Worm (Caenorhabditis elegans) whole organism, late embryonic: Measurements from ENCODE around the gene rpn-1.

ENCODE experiments used
- C08G9.2 ChIP-seq: sonication (generic microtip); optimal IDR thresholded peaks from 2 replicates; lab custom pipeline; 2016; ENCODE audit warnings: mild to moderate bottlenecking, missing genetic modification characterization, moderate library complexity, missing compliant biosample characterization
- C38D4.7 ChIP-seq: fragments of 200-800 bp; sonication (Bioruptor generic); optimal IDR thresholded peaks from 2 replicates; lab custom pipeline; 2018; ENCODE audit warnings: mild to moderate bottlenecking, missing genetic modification characterization, moderate library complexity, missing compliant biosample characterization
- K02D7.2 ChIP-seq: sonication (generic microtip); optimal IDR thresholded peaks from 2 replicates; lab custom pipeline; 2017; ENCODE audit warnings: mild to moderate bottlenecking, missing genetic modification characterization, missing compliant biosample characterization
- T23F11.4 ChIP-seq: fragments of 200-800 bp; sonication (Bioruptor generic); optimal IDR thresholded peaks from 2 replicates; lab custom pipeline; 2018; ENCODE audit warnings: mild to moderate bottlenecking, missing genetic modification characterization, missing compliant biosample characterization
- Y22D7AL.16 ChIP-seq: sonication (generic microtip); optimal IDR thresholded peaks from 2 replicates; lab custom pipeline; 2016; ENCODE audit warnings: missing genetic modification characterization, missing compliant biosample characterization
- ahr-1 ChIP-seq: sonication (generic microtip); optimal IDR thresholded peaks from 2 replicates; lab custom pipeline; 2016; ENCODE audit warnings: missing genetic modification characterization, missing compliant biosample characterization
- ama-1 ChIP-seq: fragments of 150-350 bp; optimal IDR thresholded peaks from 2 replicates; lab custom pipeline; 2014
- ceh-18 ChIP-seq: sonication (generic microtip); optimal IDR thresholded peaks from 2 replicates; lab custom pipeline; 2016; ENCODE audit warnings: missing genetic modification characterization, missing compliant biosample characterization
- ceh-22 ChIP-seq: sonication (generic microtip); optimal IDR thresholded peaks from 2 replicates; lab custom pipeline; 2017; ENCODE audit warnings: missing biosample characterization, missing genetic modification characterization
- ceh-30 ChIP-seq: fragments of 150-350 bp; optimal IDR thresholded peaks from 2 replicates; lab custom pipeline; 2014; ENCODE audit warnings: missing biosample characterization, missing genetic modification characterization
- ceh-31 ChIP-seq: sonication (generic microtip); optimal IDR thresholded peaks from 2 replicates; lab custom pipeline; 2016; ENCODE audit warnings: missing genetic modification characterization, missing compliant biosample characterization
- ceh-45 ChIP-seq: fragments of 200-800 bp; sonication (Bioruptor generic); IDR thresholded peaks from 2 replicates; pipeline ENCODE4 v1.3.6; 2022; ENCODE audit warnings: missing genetic modification reagents, missing genetic modification characterization, missing compliant biosample characterization
- ceh-48 ChIP-seq: sonication (generic microtip); optimal IDR thresholded peaks from 2 replicates; lab custom pipeline; 2016; ENCODE audit warnings: missing genetic modification characterization, inconsistent platforms, missing compliant biosample characterization
- ceh-6 ChIP-seq: fragments of 200-800 bp; sonication (Bioruptor generic); optimal IDR thresholded peaks from 2 replicates; lab custom pipeline; 2018; ENCODE audit warnings: mild to moderate bottlenecking, missing genetic modification characterization, missing compliant biosample characterization
- ceh-9 ChIP-seq: sonication (generic microtip); optimal IDR thresholded peaks from 2 replicates; lab custom pipeline; 2016; ENCODE audit warnings: mild to moderate bottlenecking, missing genetic modification characterization, inconsistent platforms, missing compliant biosample characterization
- dmd-4 ChIP-seq: sonication (generic microtip); optimal IDR thresholded peaks from 2 replicates; lab custom pipeline; 2016; ENCODE audit warnings: borderline replicate concordance, missing genetic modification characterization, missing compliant biosample characterization
- elt-2 ChIP-seq: sonication (generic microtip); optimal IDR thresholded peaks from 2 replicates; lab custom pipeline; 2016; ENCODE audit warnings: missing genetic modification reagents, missing genetic modification characterization, missing compliant biosample characterization
- fkh-10 ChIP-seq: fragments of 150-350 bp; optimal IDR thresholded peaks from 2 replicates; lab custom pipeline; 2014; ENCODE audit warnings: missing biosample characterization, missing genetic modification reagents, missing genetic modification characterization
- gmeb-2 ChIP-seq: sonication (generic microtip); optimal IDR thresholded peaks from 2 replicates; lab custom pipeline; 2016; ENCODE audit warnings: missing genetic modification characterization, inconsistent platforms, missing compliant biosample characterization
- hlh-15 ChIP-seq: sonication (generic microtip); optimal IDR thresholded peaks from 2 replicates; lab custom pipeline; 2016; ENCODE audit warnings: missing genetic modification characterization, missing compliant biosample characterization
- hlh-6 ChIP-seq: sonication (generic microtip); optimal IDR thresholded peaks from 2 replicates; lab custom pipeline; 2016; ENCODE audit warnings: missing genotype, missing genetic modification characterization, missing compliant biosample characterization
- hlh-8 ChIP-seq: sonication (generic microtip); optimal IDR thresholded peaks from 2 replicates; lab custom pipeline; 2016; ENCODE audit warnings: missing genotype, missing genetic modification characterization, missing compliant biosample characterization
- lim-6 ChIP-seq: sonication (generic microtip); optimal IDR thresholded peaks from 2 replicates; lab custom pipeline; 2016; ENCODE audit warnings: missing genetic modification characterization, missing compliant biosample characterization
- lin-11 ChIP-seq: fragments of 200-800 bp; sonication (Bioruptor generic); optimal IDR thresholded peaks from 2 replicates; lab custom pipeline; 2018; ENCODE audit warnings: mild to moderate bottlenecking, missing genetic modification characterization, missing compliant biosample characterization
- madf-2 ChIP-seq: sonication (generic microtip); optimal IDR thresholded peaks from 2 replicates; lab custom pipeline; 2017; ENCODE audit warnings: missing genetic modification characterization, missing compliant biosample characterization
- mec-3 ChIP-seq: sonication (generic microtip); optimal IDR thresholded peaks from 2 replicates; lab custom pipeline; 2016; ENCODE audit warnings: borderline replicate concordance, missing genetic modification characterization, missing compliant biosample characterization
- nhr-11 ChIP-seq: fragments of 150-350 bp; optimal IDR thresholded peaks from 2 replicates; lab custom pipeline; 2014; ENCODE audit warnings: missing biosample characterization, missing genetic modification characterization
- nhr-232 ChIP-seq: sonication (generic microtip); optimal IDR thresholded peaks from 2 replicates; lab custom pipeline; 2016; ENCODE audit warnings: missing genetic modification characterization, missing compliant biosample characterization
- npax-4 ChIP-seq: sonication (generic microtip); optimal IDR thresholded peaks from 2 replicates; lab custom pipeline; 2016; ENCODE audit warnings: missing genetic modification characterization, missing compliant biosample characterization
- pag-3 ChIP-seq: sonication (generic microtip); optimal IDR thresholded peaks from 2 replicates; lab custom pipeline; 2016; ENCODE audit warnings: missing compliant biosample characterization, missing genetic modification characterization, borderline replicate concordance
- pha-2 ChIP-seq: sonication (generic microtip); optimal IDR thresholded peaks from 2 replicates; lab custom pipeline; 2017; ENCODE audit warnings: mild to moderate bottlenecking, missing genetic modification characterization, missing compliant biosample characterization
- ref-2 ChIP-seq: sonication (generic microtip); optimal IDR thresholded peaks from 2 replicates; lab custom pipeline; 2016; ENCODE audit warnings: missing genetic modification characterization, missing compliant biosample characterization
- sdc-2 ChIP-seq: sonication (generic microtip); optimal IDR thresholded peaks from 2 replicates; lab custom pipeline; 2016; ENCODE audit warnings: missing genotype, missing genetic modification characterization, missing compliant biosample characterization
- sox-2 ChIP-seq: fragments of 200-800 bp; sonication (Bioruptor generic); IDR thresholded peaks from 2 replicates; pipeline ENCODE4 v1.3.6; 2022; ENCODE audit warnings: missing genetic modification reagents, missing genetic modification characterization, missing compliant biosample characterization
- sox-4 ChIP-seq: sonication (generic microtip); optimal IDR thresholded peaks from 2 replicates; lab custom pipeline; 2017; ENCODE audit warnings: mild to moderate bottlenecking, missing genetic modification characterization, inconsistent platforms, missing compliant biosample characterization
- tbx-2 ChIP-seq: sonication (generic microtip); optimal IDR thresholded peaks from 2 replicates; lab custom pipeline; 2016; ENCODE audit warnings: missing genetic modification characterization, missing compliant biosample characterization
- tbx-7 ChIP-seq: sonication (generic microtip); optimal IDR thresholded peaks from 2 replicates; lab custom pipeline; 2016; ENCODE audit warnings: missing genotype, missing genetic modification characterization, missing compliant biosample characterization
- ttx-3 ChIP-seq: sonication (generic microtip); optimal IDR thresholded peaks from 2 replicates; lab custom pipeline; 2016; ENCODE audit warnings: missing genetic modification reagents, missing genetic modification characterization, missing compliant biosample characterization
- unc-3 ChIP-seq, 2 experiments: fragments of 200-800 bp in 1 of 2; sonication (Bioruptor generic) in 1 of 2; sonication (generic microtip) in 1 of 2; conservative IDR thresholded peaks in 1 of 2; optimal IDR thresholded peaks in 1 of 2; 2 replicates each; pipeline versions ENCODE4 v1.3.6 to Lab custom; 2016 to 2022; ENCODE audit warnings: missing compliant biosample characterization in 2 of 2, missing genetic modification characterization in 2 of 2, missing genetic modification reagents in 1 of 2
- unc-42 ChIP-seq: sonication (generic microtip); optimal IDR thresholded peaks from 2 replicates; lab custom pipeline; 2016; ENCODE audit warnings: missing genotype, missing genetic modification characterization, missing compliant biosample characterization
- unc-55 ChIP-seq: sonication (generic microtip); optimal IDR thresholded peaks from 2 replicates; lab custom pipeline; 2017; ENCODE audit warnings: missing biosample characterization, missing genetic modification reagents, missing genetic modification characterization
- zip-5 ChIP-seq: sonication (generic microtip); optimal IDR thresholded peaks from 2 replicates; lab custom pipeline; 2016; ENCODE audit warnings: missing genetic modification characterization, missing compliant biosample characterization
- ztf-16 ChIP-seq: sonication (generic microtip); optimal IDR thresholded peaks from 2 replicates; lab custom pipeline; 2017; ENCODE audit warnings: missing genetic modification characterization, missing compliant biosample characterization

Gene rpn-1

ce11 chrIV:6883342-6883741, 26.4 kb downstream of the rpn-1 start, which contains the start of gene tre-2:
Gene tre-2 (minus strand): TSS chrIV:6883442.
- TF ChIP-seq ceh-48, result no peak
- TF ChIP-seq npax-4, result no peak
- TF ChIP-seq Y22D7AL.16, result no peak
- no peak for TF ChIP-seq ceh-45 (GFP tag; lab: Robert Waterston, UW)
- TF ChIP-seq unc-42, result no peak
- TF ChIP-seq C38D4.7 (GFP tag; lab: Kevin White, UChicago), result no peak
- TF ChIP-seq T23F11.4 (GFP tag; lab: Kevin White, UChicago), result no peak
- TF ChIP-seq tbx-7 (tag; lab: Kevin White, UChicago), result no peak
- no peak for TF ChIP-seq sox-4
- TF ChIP-seq zip-5 (tag; lab: Kevin White, UChicago), result no peak
- no peak for TF ChIP-seq lim-6
- TF ChIP-seq nhr-232 (tag; lab: Kevin White, UChicago), result no peak
- TF ChIP-seq ama-1 (lab: Kevin White, UChicago), result no peak
- no peak for TF ChIP-seq ahr-1 (tag; lab: Kevin White, UChicago)
- TF ChIP-seq pag-3 (tag; lab: Kevin White, UChicago), result no peak
- TF ChIP-seq, all 69 proteins: peak for 0

- no peak for TF ChIP-seq ttx-3
- TF ChIP-seq ceh-22 (tag; lab: Kevin White, UChicago), result no peak
- peak; percentile 41 for TF ChIP-seq ceh-31 (tag; lab: Kevin White, UChicago)
- no peak for TF ChIP-seq hlh-15 (tag; lab: Kevin White, UChicago)
- TF ChIP-seq gmeb-2 (tag; lab: Kevin White, UChicago), result no peak
- peak; percentile 10 for TF ChIP-seq tbx-2
- TF ChIP-seq ceh-9 (tag; lab: Kevin White, UChicago), result no peak
- TF ChIP-seq C08G9.2 (tag; lab: Kevin White, UChicago), result no peak
- TF ChIP-seq ceh-18 (tag; lab: Kevin White, UChicago), result peak; percentile 58
- TF ChIP-seq dmd-4 (tag; lab: Kevin White, UChicago), result no peak
- no peak for TF ChIP-seq unc-3 (GFP tag; conservative IDR thresholded peaks at IDR 0.05; lab: Robert Waterston, UW)
- TF ChIP-seq unc-3 (tag; optimal IDR thresholded peaks at IDR 0.05; lab: Kevin White, UChicago), result no peak
- no peak for TF ChIP-seq ztf-16 (tag; lab: Kevin White, UChicago)
- no peak for TF ChIP-seq mec-3
- TF ChIP-seq pha-2 (tag; lab: Kevin White, UChicago), result no peak
These were observed 28.5 kb downstream of the rpn-1 start for ce11 chrIV:6881183-6881582.

- TF ChIP-seq elt-2 (tag; lab: Kevin White, UChicago), result peak; percentile 13
- no peak for TF ChIP-seq ceh-30 (tag; lab: Kevin White, UChicago)
- TF ChIP-seq, all 69 proteins: peak for 1
These were observed 29.3 kb downstream of the rpn-1 start for ce11 chrIV:6880415-6880814.

ce11 chrIV:6879666-6880210, 30.0 kb downstream of the rpn-1 start:
- TF ChIP-seq T23F11.4 (GFP tag; lab: Kevin White, UChicago) (no peak), pha-2 (tag; lab: Kevin White, UChicago) (no peak), fkh-10 (GFP tag; lab: Kevin White, UChicago) (no peak), ceh-45 (GFP tag; lab: Robert Waterston, UW) (no peak), ceh-31 (tag; lab: Kevin White, UChicago) (no peak), ceh-6 (GFP tag; lab: Kevin White, UChicago) (no peak), madf-2 (no peak), ceh-30 (tag; lab: Kevin White, UChicago) (no peak), unc-55 (GFP tag; lab: Kevin White, UChicago) (no peak), K02D7.2 (tag; lab: Kevin White, UChicago) (no peak), lin-11 (tag; lab: Kevin White, UChicago) (no peak), nhr-11 (tag; lab: Kevin White, UChicago) (no peak), ref-2 (tag; lab: Kevin White, UChicago) (no peak), sox-2 (GFP tag; lab: Robert Waterston, UW) (no peak), hlh-8 (tag; lab: Kevin White, UChicago) (no peak), sdc-2 (tag; lab: Kevin White, UChicago) (no peak), hlh-6 (no peak)
